Fruit fly (Drosophila melanogaster) whole organism, wandering third instar larva: ENCODE results near the gene Rpn3.

Source experiments
- Abd-B ChIP-seq: fragments of >200 bp; optimal IDR thresholded peaks from 2 replicates; lab custom pipeline; 2017; ENCODE audit warnings: missing biosample characterization, missing genetic modification characterization
- CG32264 ChIP-seq: fragments of 200-800 bp; sonication (Bioruptor generic); optimal IDR thresholded peaks from 2 replicates; lab custom pipeline; 2016; ENCODE audit warnings: missing biosample characterization, missing genetic modification characterization
- CG9705 ChIP-seq: fragments of 200-800 bp; sonication (Bioruptor generic); optimal IDR thresholded peaks from 2 replicates; lab custom pipeline; 2018; ENCODE audit warnings: missing biosample characterization, mild to moderate bottlenecking, missing genetic modification characterization
- CrebA ChIP-seq: fragments of 200-800 bp; sonication (Bioruptor generic); optimal IDR thresholded peaks from 2 replicates; lab custom pipeline; 2016; ENCODE audit warnings: missing biosample characterization, mild to moderate bottlenecking, missing genetic modification characterization, borderline replicate concordance
- Dif ChIP-seq: fragments of 200-275, 200-300 bp; sonication (Bioruptor generic); optimal IDR thresholded peaks from 2 replicates; lab custom pipeline; 2018; ENCODE audit warnings: missing biosample characterization, missing genetic modification characterization; ENCODE audit not compliant: partially characterized antibody
- GATAd ChIP-seq: sonication (Bioruptor generic); optimal IDR thresholded peaks from 2 replicates; lab custom pipeline; 2016; ENCODE audit warnings: missing biosample characterization, missing genetic modification characterization
- HLH106 ChIP-seq: fragments of 200-800 bp; optimal IDR thresholded peaks from 3 replicates; lab custom pipeline; 2019; ENCODE audit warnings: missing biosample characterization, mild to moderate bottlenecking, missing genetic modification characterization, moderate library complexity
- Hnf4 ChIP-seq: fragments of 200-800 bp; sonication (Bioruptor generic); optimal IDR thresholded peaks from 2 replicates; lab custom pipeline; 2016; ENCODE audit warnings: missing biosample characterization, mild to moderate bottlenecking, missing genetic modification characterization
- Hr78 ChIP-seq: fragments of >200 bp; optimal IDR thresholded peaks from 2 replicates; lab custom pipeline; 2017; ENCODE audit warnings: missing biosample characterization, missing genetic modification characterization
- Hr83 ChIP-seq: fragments of 200-300 bp; sonication (Bioruptor generic); optimal IDR thresholded peaks from 2 replicates; lab custom pipeline; 2016; ENCODE audit warnings: missing biosample characterization, mild to moderate bottlenecking, missing genetic modification characterization, moderate library complexity; ENCODE audit not compliant: poor library complexity, severe bottlenecking
- Jra ChIP-seq: sonication (Bioruptor generic); optimal IDR thresholded peaks from 2 replicates; lab custom pipeline; 2016; ENCODE audit warnings: missing biosample characterization, missing genetic modification characterization
- Mio ChIP-seq: sonication (Bioruptor generic); optimal IDR thresholded peaks from 2 replicates; lab custom pipeline; 2016; ENCODE audit warnings: missing biosample characterization, missing genetic modification characterization
- Myc ChIP-seq: fragments of >200 bp; optimal IDR thresholded peaks from 2 replicates; lab custom pipeline; 2017
- N ChIP-seq: fragments of >200 bp; optimal IDR thresholded peaks from 2 replicates; lab custom pipeline; 2018; ENCODE audit warnings: missing biosample characterization, missing external identifiers, missing genetic modification characterization
- OdsH ChIP-seq: fragments of 200-800 bp; sonication (Bioruptor generic); optimal IDR thresholded peaks from 2 replicates; lab custom pipeline; 2016; ENCODE audit warnings: missing biosample characterization, mild to moderate bottlenecking, missing genetic modification characterization
- Rel ChIP-seq, 2 experiments: fragments of 200-800 bp; sonication (Bioruptor generic) in 1 of 2; optimal IDR thresholded peaks; 2 replicates in 1 of 2; 3 replicates in 1 of 2; lab custom pipeline; 2016 to 2019; ENCODE audit warnings: mild to moderate bottlenecking in 2 of 2, missing biosample characterization in 2 of 2, missing genetic modification characterization in 2 of 2, moderate library complexity in 1 of 2
- Sp1 ChIP-seq: fragments of 200-800 bp; sonication (Bioruptor generic); optimal IDR thresholded peaks from 3 replicates; lab custom pipeline; 2019; ENCODE audit warnings: missing biosample characterization, mild to moderate bottlenecking, missing genetic modification characterization, moderate library complexity
- br ChIP-seq: fragments of 200-800 bp; sonication (Bioruptor generic); optimal IDR thresholded peaks from 2 replicates; lab custom pipeline; 2016; ENCODE audit warnings: missing biosample characterization, missing genetic modification characterization
- brk ChIP-seq: fragments of 200-800 bp; sonication (Bioruptor generic); optimal IDR thresholded peaks from 2 replicates; lab custom pipeline; 2016; ENCODE audit warnings: missing biosample characterization, mild to moderate bottlenecking, missing genetic modification characterization
- dl ChIP-seq, 2 experiments: fragments of 175-275, 200-275 bp in 1 of 2; fragments of 200-275 bp in 1 of 2; sonication (Bioruptor generic); optimal IDR thresholded peaks; lab custom pipeline; 2018; ENCODE audit warnings: mild to moderate bottlenecking in 2 of 2, missing biosample characterization in 2 of 2, missing genetic modification characterization in 2 of 2, moderate library complexity in 2 of 2; ENCODE audit not compliant: partially characterized antibody in 2 of 2, insufficient read depth in 1 of 2
- dmrt93B ChIP-seq: fragments of 200-800 bp; sonication (Bioruptor generic); optimal IDR thresholded peaks from 2 replicates; lab custom pipeline; 2018; ENCODE audit warnings: missing biosample characterization, mild to moderate bottlenecking, missing genetic modification characterization
- dsf ChIP-seq: sonication (Bioruptor generic); optimal IDR thresholded peaks from 2 replicates; lab custom pipeline; 2016; ENCODE audit warnings: missing biosample characterization, missing genetic modification characterization, borderline replicate concordance
- ey ChIP-seq: fragments of 200-800 bp; sonication (Bioruptor generic); optimal IDR thresholded peaks from 2 replicates; lab custom pipeline; 2016; ENCODE audit warnings: missing biosample characterization, missing genetic modification characterization
- foxo ChIP-seq, 2 experiments: fragments of 200-800 bp; sonication (Bioruptor generic); optimal IDR thresholded peaks; 2 replicates in 1 of 2; 3 replicates in 1 of 2; lab custom pipeline; 2016 to 2017; ENCODE audit warnings: missing biosample characterization in 2 of 2, missing genetic modification characterization in 2 of 2
- fru ChIP-seq: fragments of 200-800 bp; sonication (Bioruptor generic); optimal IDR thresholded peaks from 3 replicates; lab custom pipeline; 2016; ENCODE audit warnings: missing biosample characterization, mild to moderate bottlenecking, missing genetic modification characterization
- h ChIP-seq: fragments of 200-800 bp; sonication (Bioruptor generic); optimal IDR thresholded peaks from 3 replicates; lab custom pipeline; 2016; ENCODE audit warnings: missing biosample characterization, mild to moderate bottlenecking, missing genetic modification characterization
- lola ChIP-seq: fragments of >200 bp; optimal IDR thresholded peaks from 2 replicates; lab custom pipeline; 2017; ENCODE audit warnings: missing biosample characterization, missing genetic modification characterization
- pan ChIP-seq: fragments of >200 bp; optimal IDR thresholded peaks from 2 replicates; lab custom pipeline; 2017
- psq ChIP-seq: fragments of 200-800 bp; sonication (Bioruptor generic); optimal IDR thresholded peaks from 3 replicates; lab custom pipeline; 2017; ENCODE audit warnings: missing biosample characterization, mild to moderate bottlenecking, missing genetic modification characterization, moderate library complexity
- rgr ChIP-seq: fragments of 200-800 bp; sonication (Bioruptor generic); optimal IDR thresholded peaks from 3 replicates; lab custom pipeline; 2016; ENCODE audit warnings: missing biosample characterization, mild to moderate bottlenecking, missing genetic modification characterization
- sage ChIP-seq: fragments of 200-800 bp; sonication (Bioruptor generic); optimal IDR thresholded peaks from 2 replicates; lab custom pipeline; 2016; ENCODE audit warnings: missing biosample characterization, mild to moderate bottlenecking, missing genetic modification characterization
- sv ChIP-seq: fragments of 200-800 bp; sonication (Bioruptor generic); optimal IDR thresholded peaks from 3 replicates; lab custom pipeline; 2016; ENCODE audit warnings: missing biosample characterization, missing genetic modification characterization
- tai ChIP-seq: sonication (Bioruptor generic); optimal IDR thresholded peaks from 2 replicates; lab custom pipeline; 2016; ENCODE audit warnings: missing biosample characterization, missing genetic modification characterization
- usp ChIP-seq: fragments of >200 bp; optimal IDR thresholded peaks from 2 replicates; lab custom pipeline; 2017; ENCODE audit warnings: missing biosample characterization, missing genetic modification characterization
- woc ChIP-seq: sonication (Bioruptor generic); optimal IDR thresholded peaks from 2 replicates; lab custom pipeline; 2016; ENCODE audit warnings: missing biosample characterization, mild to moderate bottlenecking, missing genetic modification characterization

The Rpn3 gene

dm6 chr2L:19036105-19036714 is 15.4 kb upstream of the Rpn3 start:
- TF ChIP-seq h (GFP tag; lab: Kevin White, UChicago) (peak; percentile 8), pan (no peak), Dif (GFP tag; lab: Kevin White, UChicago) (no peak), dl (GFP tag; optimal IDR thresholded peaks at IDR 0.05; lab: Kevin White, UChicago; ENCODE audit: insufficient read depth in 1 of 2, partially characterized antibody in 2 of 2) (no peak), Rel (GFP tag; optimal IDR thresholded peaks at IDR 0.05; lab: Kevin White, UChicago) (no peak), Rel (tag; optimal IDR thresholded peaks at IDR 0.05; lab: Kevin White, UChicago) (no peak), tai (GFP tag; lab: Kevin White, UChicago) (no peak)
- TF ChIP-seq, all 38 proteins: peak for 1

dm6 chr2L:19037011-19037410 is 14.6 kb upstream of the Rpn3 start:
- TF ChIP-seq tai (GFP tag; lab: Kevin White, UChicago) (no peak), h (GFP tag; lab: Kevin White, UChicago) (peak; percentile 4)

DNA sequence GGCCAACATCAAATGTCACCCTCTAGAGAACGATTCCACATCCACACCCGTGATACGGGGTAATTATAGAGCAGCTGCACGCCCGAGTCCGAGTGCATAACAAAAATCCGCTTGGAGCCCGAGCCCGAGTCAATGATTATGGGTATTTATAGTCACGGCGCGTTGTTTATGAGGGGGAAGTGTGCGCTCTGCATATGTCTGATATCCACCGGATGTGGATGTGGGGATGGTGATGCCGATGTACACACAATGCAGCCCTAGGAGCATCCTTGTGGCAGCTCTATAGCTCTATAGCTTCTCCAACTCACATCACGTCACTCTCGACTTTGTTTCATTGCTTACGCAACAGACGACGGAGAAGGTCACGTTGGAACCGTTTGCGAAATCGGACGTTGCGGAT is 14.1 kb upstream of the Rpn3 start:
- TF ChIP-seq br (GFP tag; lab: Kevin White, UChicago) (no peak), OdsH (no peak), psq (GFP tag; lab: Kevin White, UChicago) (no peak), sv (GFP tag; lab: Kevin White, UChicago) (no peak), GATAd (GFP tag; lab: Kevin White, UChicago) (no peak), sage (no peak)

DNA sequence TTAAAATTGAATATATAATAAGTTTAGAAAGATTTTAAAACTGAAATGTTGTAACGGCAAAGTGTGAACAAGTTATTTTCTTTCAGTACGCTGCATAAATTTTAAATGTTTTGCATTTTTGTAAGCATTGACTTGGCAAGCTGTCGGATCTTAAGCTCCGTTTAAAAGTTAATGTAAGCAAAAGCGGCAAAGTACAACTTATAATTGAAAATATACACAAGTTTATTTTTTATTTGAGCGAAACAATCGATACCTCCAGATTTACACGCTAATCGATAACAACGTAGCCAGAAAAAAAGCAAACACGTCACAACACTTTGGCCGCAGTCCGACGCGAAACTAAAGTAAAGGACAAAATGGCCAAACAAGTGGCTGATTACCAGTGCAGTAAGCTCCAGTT is 10.0 kb upstream of the Rpn3 start, which contains the start of gene Catsup:
TSS of gene Catsup (plus strand) at position 273 of the 400 bp plus-strand sequence.
- TF ChIP-seq Hr78 (GFP tag; lab: Kevin White, UChicago) (no peak), br (GFP tag; lab: Kevin White, UChicago) (no peak), Abd-B (GFP tag; lab: Kevin White, UChicago) (no peak), dmrt93B (no peak), h (GFP tag; lab: Kevin White, UChicago) (no peak), Jra (no peak), Dif (GFP tag; lab: Kevin White, UChicago) (no peak), Rel (GFP tag; optimal IDR thresholded peaks at IDR 0.05; lab: Kevin White, UChicago) (no peak), Rel (tag; optimal IDR thresholded peaks at IDR 0.05; lab: Kevin White, UChicago) (no peak), brk (no peak), OdsH (no peak), Hnf4 (GFP tag; lab: Kevin White, UChicago) (no peak), Hr83 (GFP tag; lab: Kevin White, UChicago) (no peak), dsf (GFP tag; lab: Kevin White, UChicago) (no peak), dl (GFP tag; optimal IDR thresholded peaks at IDR 0.05; lab: Kevin White, UChicago; ENCODE audit: insufficient read depth in 1 of 2, partially characterized antibody in 2 of 2) (no peak), N (GFP tag; lab: Kevin White, UChicago) (no peak), HLH106 (tag; lab: Kevin White, UChicago) (no peak)

DNA sequence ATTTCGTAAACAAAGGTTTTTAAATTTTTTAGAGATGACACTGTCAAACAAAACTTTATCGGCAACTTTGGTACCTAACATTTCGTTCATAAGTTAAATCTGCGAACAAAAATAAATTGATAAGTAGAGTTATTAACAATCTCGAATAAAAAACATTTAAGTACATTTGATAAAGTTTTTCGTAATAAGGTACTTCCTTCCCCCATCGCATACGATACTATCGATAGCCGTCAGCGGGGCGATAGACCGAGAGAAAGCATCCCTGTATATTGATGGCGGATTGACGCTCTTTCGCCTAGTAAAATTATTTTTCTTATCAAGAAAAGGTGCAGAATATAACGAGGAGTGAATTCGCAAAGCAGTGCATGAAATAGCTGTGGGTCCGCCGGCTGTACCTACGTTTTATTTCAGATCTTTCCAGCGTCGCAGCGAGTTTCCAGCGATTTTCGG is 6.5 kb upstream of the Rpn3 start, which contains the start of the genes Ttc19 and Acn:
TSS of gene Ttc19 (minus strand) at position 38 of the 450 bp plus-strand sequence.
TSS of gene Acn (plus strand) at position 245 of the 450 bp plus-strand sequence.
- TF ChIP-seq Jra (peak; percentile 95), Rel (GFP tag; optimal IDR thresholded peaks at IDR 0.05; lab: Kevin White, UChicago) (no peak), Rel (tag; optimal IDR thresholded peaks at IDR 0.05; lab: Kevin White, UChicago) (peak; percentile 45), CG9705 (GFP tag; lab: Kevin White, UChicago) (peak; percentile 83), CG32264 (GFP tag; lab: Kevin White, UChicago) (peak; percentile 76), HLH106 (tag; lab: Kevin White, UChicago) (peak; percentile 83), dl (GFP tag; optimal IDR thresholded peaks at IDR 0.05; lab: Kevin White, UChicago; ENCODE audit: insufficient read depth in 1 of 2, partially characterized antibody in 2 of 2) (no peak), CrebA (GFP tag; lab: Kevin White, UChicago) (no peak), rgr (GFP tag; lab: Kevin White, UChicago) (peak; percentile 90), usp (GFP tag; lab: Kevin White, UChicago) (no peak), Hr83 (GFP tag; lab: Kevin White, UChicago) (peak; percentile 66), lola (GFP tag; lab: Kevin White, UChicago) (no peak), br (GFP tag; lab: Kevin White, UChicago) (peak; percentile 88), dsf (GFP tag; lab: Kevin White, UChicago) (peak; percentile 93), ey (GFP tag; lab: Kevin White, UChicago) (peak; percentile 89), psq (GFP tag; lab: Kevin White, UChicago) (peak; percentile 78), h (GFP tag; lab: Kevin White, UChicago) (peak; percentile 90), tai (GFP tag; lab: Kevin White, UChicago) (no peak), woc (GFP tag; lab: Kevin White, UChicago) (peak; percentile 86), fru (peak; percentile 88), Hr78 (GFP tag; lab: Kevin White, UChicago) (no peak), Myc (lab: Kevin White, UChicago) (peak; percentile 41), foxo (GFP tag; optimal IDR thresholded peaks at IDR 0.05; lab: Kevin White, UChicago) (peak; percentile 60 to 88), OdsH (peak; percentile 75), GATAd (GFP tag; lab: Kevin White, UChicago) (peak; percentile 73), sv (GFP tag; lab: Kevin White, UChicago) (peak; percentile 82), Mio (peak; percentile 17), Sp1 (GFP tag; lab: Kevin White, UChicago) (peak; percentile 81)
